Fruit fly (Drosophila melanogaster): Measurements from ENCODE around the gene Fer3HCH.

DNA sequence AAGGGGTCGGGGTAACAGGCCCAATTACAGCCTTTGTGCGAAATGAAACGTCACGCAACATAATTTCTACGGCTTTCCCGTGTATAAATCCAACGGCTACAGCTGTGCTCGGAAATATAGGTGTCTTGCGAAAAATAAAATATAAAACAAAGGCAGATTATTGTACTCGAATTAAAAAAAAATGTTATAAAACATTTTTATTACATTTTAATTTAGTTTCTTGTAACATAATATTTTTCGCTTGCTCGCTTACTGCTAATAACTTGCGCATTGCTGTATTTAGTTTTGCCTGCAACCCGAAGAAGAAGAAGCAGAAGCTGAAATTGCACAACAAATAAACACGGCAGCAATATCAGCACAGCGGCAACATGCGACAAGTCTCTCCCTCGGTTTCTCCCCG is 35.1 kb upstream of the Fer3HCH start:
- TF ChIP-seq Dfd (GFP tag; optimal IDR thresholded peaks at IDR 0.05) (no peak), brk (GFP tag; optimal IDR thresholded peaks at IDR 0.05) (no peak)

All from whole organism, wandering third instar larva.